Fruit fly (Drosophila melanogaster) whole organism, embryonic: Measurements from ENCODE around the gene Tbc1d22.

ENCODE experiments used
- Aef1 ChIP-seq: fragments of 200-800 bp; sonication (Bioruptor generic); IDR thresholded peaks from 3 replicates; pipeline ENCODE4 v1.3.6; 2022; ENCODE audit warnings: missing biosample characterization, missing genetic modification characterization
- BEAF-32 ChIP-seq: fragments of 200-800 bp; sonication (Bioruptor generic); optimal IDR thresholded peaks from 3 replicates; lab custom pipeline; 2017; ENCODE audit warnings: missing biosample characterization, missing genetic modification characterization, mild to moderate bottlenecking, moderate library complexity, missing genetic modification reagents
- CG10267 ChIP-seq: fragments of 200-800 bp; sonication (Bioruptor generic); optimal IDR thresholded peaks from 2 replicates; lab custom pipeline; 2018; ENCODE audit warnings: missing biosample characterization, mild to moderate bottlenecking, missing genetic modification characterization, moderate library complexity
- CG10366 ChIP-seq: fragments of 200-800 bp; sonication (Bioruptor generic); IDR thresholded peaks from 2 replicates; pipeline ENCODE4 v1.3.6; 2022; ENCODE audit warnings: missing biosample characterization, missing genetic modification characterization
- CG10979 ChIP-seq: fragments of 200-800 bp; sonication (Bioruptor generic); optimal IDR thresholded peaks from 2 replicates; lab custom pipeline; 2018; ENCODE audit warnings: missing biosample characterization, mild to moderate bottlenecking, missing genetic modification characterization, moderate library complexity
- CG11085 ChIP-seq: fragments of 200-800 bp; sonication (Bioruptor generic); IDR thresholded peaks from 2 replicates; pipeline ENCODE4 v1.3.6; 2022; ENCODE audit warnings: missing biosample characterization, missing genetic modification characterization
- CG12299 ChIP-seq: fragments of 200-800 bp; sonication (Bioruptor generic); optimal IDR thresholded peaks from 2 replicates; lab custom pipeline; 2018; ENCODE audit warnings: missing biosample characterization, mild to moderate bottlenecking, missing genetic modification characterization
- CG13424 ChIP-seq: fragments of 200-800 bp; sonication (Bioruptor generic); optimal IDR thresholded peaks from 2 replicates; lab custom pipeline; 2019; ENCODE audit warnings: missing biosample characterization, mild to moderate bottlenecking, missing genetic modification characterization, moderate library complexity
- CG14050 ChIP-seq: fragments of 200-800 bp; sonication (Bioruptor generic); IDR thresholded peaks from 3 replicates; pipeline ENCODE4 v1.3.6; 2022; ENCODE audit warnings: missing biosample characterization, missing genetic modification characterization
- CG17802 ChIP-seq: fragments of 200-800 bp; sonication (Bioruptor generic); optimal IDR thresholded peaks from 2 replicates; lab custom pipeline; 2018; ENCODE audit warnings: missing biosample characterization, mild to moderate bottlenecking, missing genetic modification characterization, moderate library complexity
- CG18599 ChIP-seq: fragments of 200-800 bp; sonication (Bioruptor generic); optimal IDR thresholded peaks from 3 replicates; lab custom pipeline; 2017; ENCODE audit warnings: missing biosample characterization, missing genetic modification characterization, mild to moderate bottlenecking, moderate library complexity, missing genetic modification reagents
- CG18764 ChIP-seq: fragments of 200-800 bp; sonication (Bioruptor generic); optimal IDR thresholded peaks from 3 replicates; lab custom pipeline; 2016; ENCODE audit warnings: missing biosample characterization, missing genetic modification characterization
- CG2116 ChIP-seq: fragments of 200-800 bp; sonication (Bioruptor generic); optimal IDR thresholded peaks from 3 replicates; lab custom pipeline; 2018; ENCODE audit warnings: missing biosample characterization, mild to moderate bottlenecking, missing genetic modification characterization
- CG2889 ChIP-seq: fragments of 200-800 bp; sonication (Bioruptor generic); IDR thresholded peaks from 3 replicates; pipeline ENCODE4 v1.3.6; 2022; ENCODE audit warnings: missing biosample characterization, missing genetic modification characterization
- CG4282 ChIP-seq: fragments of 200-800 bp; sonication (Bioruptor generic); optimal IDR thresholded peaks from 2 replicates; lab custom pipeline; 2016; ENCODE audit warnings: missing biosample characterization, missing genetic modification characterization
- CG4424 ChIP-seq: fragments of 200-800 bp; sonication (Bioruptor generic); optimal IDR thresholded peaks from 3 replicates; lab custom pipeline; 2016; ENCODE audit warnings: missing biosample characterization, missing genetic modification characterization
- CG6254 ChIP-seq: fragments of 200-800 bp; sonication (Bioruptor generic); optimal IDR thresholded peaks from 3 replicates; lab custom pipeline; 2017; ENCODE audit warnings: mild to moderate bottlenecking, missing biosample characterization, missing genetic modification reagents, missing genetic modification characterization
- CG6683 ChIP-seq: fragments of 200-800 bp; sonication (Bioruptor generic); optimal IDR thresholded peaks from 2 replicates; lab custom pipeline; 2017; ENCODE audit warnings: missing biosample characterization, mild to moderate bottlenecking, missing genetic modification characterization, missing genetic modification reagents
- CG7271 ChIP-seq: fragments of 200-800 bp; sonication (Bioruptor generic); optimal IDR thresholded peaks from 2 replicates; lab custom pipeline; 2018; ENCODE audit warnings: missing biosample characterization, mild to moderate bottlenecking, missing genetic modification characterization, moderate library complexity
- CG7372 ChIP-seq: fragments of 200-800 bp; sonication (Bioruptor generic); IDR thresholded peaks from 2 replicates; pipeline ENCODE4 v1.3.6; 2022; ENCODE audit warnings: missing biosample characterization, missing genetic modification characterization
- CG7963 ChIP-seq: fragments of 200-800 bp; sonication (Bioruptor generic); IDR thresholded peaks from 3 replicates; pipeline ENCODE4 v1.3.6; 2022; ENCODE audit warnings: missing biosample characterization, missing genetic modification characterization; ENCODE audit not compliant: partially characterized antibody
- CG8089 ChIP-seq: fragments of 200-800 bp; sonication (Bioruptor generic); optimal IDR thresholded peaks from 3 replicates; lab custom pipeline; 2016; ENCODE audit warnings: missing biosample characterization, missing genetic modification characterization
- CG9437 ChIP-seq: fragments of 200-800 bp; sonication (Bioruptor generic); optimal IDR thresholded peaks from 2 replicates; lab custom pipeline; 2018; ENCODE audit warnings: missing biosample characterization, mild to moderate bottlenecking, missing genetic modification characterization
- H2.0 ChIP-seq: fragments of 200-800 bp; sonication (Bioruptor generic); IDR thresholded peaks from 2 replicates; pipeline ENCODE4 v1.3.6; 2022; ENCODE audit warnings: missing biosample characterization, missing genetic modification characterization
- Hand ChIP-seq: fragments of 200-800 bp; sonication (Bioruptor generic); optimal IDR thresholded peaks from 2 replicates; lab custom pipeline; 2017; ENCODE audit warnings: mild to moderate bottlenecking, missing biosample characterization, missing genetic modification reagents, missing genetic modification characterization
- Hey ChIP-seq: fragments of 200-800 bp; sonication (Bioruptor generic); optimal IDR thresholded peaks from 3 replicates; lab custom pipeline; 2018; ENCODE audit warnings: missing biosample characterization, mild to moderate bottlenecking, missing genetic modification characterization
- MESR4 ChIP-seq: fragments of 200-800 bp; sonication (Bioruptor generic); optimal IDR thresholded peaks from 2 replicates; lab custom pipeline; 2018; ENCODE audit warnings: missing biosample characterization, mild to moderate bottlenecking, missing genetic modification characterization, moderate library complexity
- NC2β ChIP-seq: fragments of 200-800 bp; sonication (Bioruptor generic); optimal IDR thresholded peaks from 2 replicates; lab custom pipeline; 2016; ENCODE audit warnings: missing biosample characterization, missing genetic modification characterization
- Nf-YA ChIP-seq: fragments of 200-800 bp; sonication (Bioruptor generic); IDR thresholded peaks from 2 replicates; pipeline ENCODE4 v1.3.6; 2022; ENCODE audit warnings: missing biosample characterization, missing genetic modification characterization
- Opbp ChIP-seq: fragments of 200-800 bp; sonication (Bioruptor generic); IDR thresholded peaks from 3 replicates; pipeline ENCODE4 v1.3.6; 2022; ENCODE audit warnings: missing biosample characterization, missing genetic modification characterization; ENCODE audit not compliant: partially characterized antibody
- Six4 ChIP-seq: fragments of 200-800 bp; sonication (Bioruptor generic); optimal IDR thresholded peaks from 2 replicates; lab custom pipeline; 2016; ENCODE audit warnings: missing biosample characterization, missing genetic modification characterization
- ac ChIP-seq: fragments of 200-800 bp; sonication (Bioruptor generic); optimal IDR thresholded peaks from 3 replicates; lab custom pipeline; 2017; ENCODE audit warnings: missing biosample characterization, mild to moderate bottlenecking, missing genetic modification characterization
- az2 ChIP-seq: fragments of 200-800 bp; sonication (Bioruptor generic); optimal IDR thresholded peaks from 3 replicates; lab custom pipeline; 2016; ENCODE audit warnings: missing biosample characterization, missing genetic modification characterization
- cas ChIP-seq: fragments of 200-800 bp; sonication (Bioruptor generic); IDR thresholded peaks from 2 replicates; pipeline ENCODE4 v1.3.6; 2022; ENCODE audit warnings: missing biosample characterization, missing genetic modification characterization
- dm ChIP-seq: fragments of 200-800 bp; sonication (Bioruptor generic); optimal IDR thresholded peaks from 3 replicates; lab custom pipeline; 2016; ENCODE audit warnings: missing biosample characterization, missing genetic modification characterization
- exex ChIP-seq: fragments of 200-800 bp; sonication (Bioruptor generic); optimal IDR thresholded peaks from 4 replicates; lab custom pipeline; 2018; ENCODE audit warnings: missing biosample characterization, mild to moderate bottlenecking, missing genetic modification characterization, moderate library complexity
- gem ChIP-seq: fragments of 200-800 bp; sonication (Bioruptor generic); optimal IDR thresholded peaks from 2 replicates; lab custom pipeline; 2019; ENCODE audit warnings: missing biosample characterization, mild to moderate bottlenecking, missing genetic modification characterization, moderate library complexity
- grau ChIP-seq: fragments of 200-800 bp; optimal IDR thresholded peaks from 3 replicates; lab custom pipeline; 2019; ENCODE audit warnings: missing biosample characterization, mild to moderate bottlenecking, missing genetic modification characterization, moderate library complexity
- knrl ChIP-seq: fragments of 200-800 bp; sonication (Bioruptor generic); IDR thresholded peaks from 3 replicates; pipeline ENCODE4 v1.3.6; 2022; ENCODE audit warnings: missing biosample characterization, missing genetic modification characterization; ENCODE audit not compliant: partially characterized antibody
- lmd ChIP-seq: fragments of 200-800 bp; sonication (Bioruptor generic); IDR thresholded peaks from 2 replicates; pipeline ENCODE4 v1.3.6; 2022; ENCODE audit warnings: missing biosample characterization, missing genetic modification characterization
- otp ChIP-seq: fragments of 200-800 bp; sonication (Bioruptor generic); IDR thresholded peaks from 3 replicates; pipeline ENCODE4, ENCODE4 v1.3.6; 2022; ENCODE audit warnings: missing biosample characterization, missing genetic modification characterization
- phol ChIP-seq: fragments of 200-800 bp; sonication (Bioruptor generic); optimal IDR thresholded peaks from 3 replicates; lab custom pipeline; 2018; ENCODE audit warnings: missing biosample characterization, mild to moderate bottlenecking, missing genetic modification characterization, moderate library complexity
- prd ChIP-seq, 3 experiments: fragments of >200 bp in 2 of 3; fragments of 200-800 bp in 1 of 3; sonication (Bioruptor generic) in 1 of 3; optimal IDR thresholded peaks in 2 of 3; IDR thresholded peaks in 1 of 3; 2 replicates in 2 of 3; 3 replicates in 1 of 3; pipeline versions ENCODE4 v1.3.6 to Lab custom; 2017 to 2022; ENCODE audit warnings: missing biosample characterization in 1 of 3, missing genetic modification characterization in 1 of 3
- scrt ChIP-seq: fragments of 200-800 bp; sonication (Bioruptor generic); optimal IDR thresholded peaks from 2 replicates; lab custom pipeline; 2018; ENCODE audit warnings: missing biosample characterization, mild to moderate bottlenecking, missing genetic modification characterization, moderate library complexity
- sd ChIP-seq: fragments of 200-800 bp; sonication (Bioruptor generic); optimal IDR thresholded peaks from 3 replicates; lab custom pipeline; 2018; ENCODE audit warnings: missing biosample characterization, mild to moderate bottlenecking, missing genetic modification characterization, moderate library complexity
- sens ChIP-seq: fragments of 200-800 bp; sonication (Bioruptor generic); peaks from one replicate; lab custom pipeline; 2016; ENCODE audit warnings: missing biosample characterization, missing genetic modification characterization
- sim ChIP-seq: fragments of 200-800 bp; sonication (Bioruptor generic); IDR thresholded peaks from 2 replicates; pipeline ENCODE4 v1.3.6; 2022; ENCODE audit warnings: missing biosample characterization, missing genetic modification characterization
- so ChIP-seq: fragments of 200-800 bp; sonication (Bioruptor generic); IDR thresholded peaks from 3 replicates; pipeline ENCODE4 v1.3.6; 2022; ENCODE audit warnings: missing biosample characterization, missing genetic modification characterization
- vvl ChIP-seq: fragments of 200-800 bp; sonication (Bioruptor generic); IDR thresholded peaks from 2 replicates; pipeline ENCODE4 v1.3.6; 2022; ENCODE audit warnings: missing biosample characterization, missing genetic modification characterization
- yki ChIP-seq: fragments of >200 bp; optimal IDR thresholded peaks from 3 replicates; lab custom pipeline; 2018

Tbc1d22 gene

dm6 chr3R:21138220-21138754, 36.3 kb downstream of the Tbc1d22 start, which contains the start of gene meigo (continued):
- TF ChIP-seq Opbp (GFP tag; lab: Robert Waterston, UW) (no peak), prd (optimal IDR thresholded peaks at IDR 0.05; lab: Kevin White, UChicago) (no peak), prd (GFP tag; IDR thresholded peaks at IDR 0.05; lab: Robert Waterston, UW) (peak; percentile 72), CG6683 (GFP tag; lab: Kevin White, UChicago) (peak; percentile 9), grau (tag; lab: Kevin White, UChicago) (peak; percentile 80), CG9437 (GFP tag; lab: Kevin White, UChicago) (peak; percentile 58), CG18599 (no peak), Six4 (GFP tag; lab: Kevin White, UChicago) (peak; percentile 46), CG10979 (peak; percentile 60), CG10366 (peak; percentile 39; the same call in 1 of the 2 replicates), CG17802 (tag; lab: Kevin White, UChicago) (no peak), CG12299 (tag; lab: Kevin White, UChicago) (peak; percentile 55), NC2β (GFP tag; lab: Kevin White, UChicago) (peak; percentile 36), Hey (tag; lab: Kevin White, UChicago) (no peak), gem (peak; percentile 82), CG2116 (GFP tag; lab: Kevin White, UChicago) (peak; percentile 85), BEAF-32 (peak; percentile 59), otp (GFP tag; lab: Robert Waterston, UW) (0 out of 3 replicates have a peak, but pooled peaks have one; percentile 25), CG2889 (GFP tag; lab: Robert Waterston, UW) (no peak), CG4424 (GFP tag; lab: Kevin White, UChicago) (peak; percentile 57), az2 (peak; percentile 33), yki (no peak), CG4282 (GFP tag; lab: Kevin White, UChicago) (no peak), CG10267 (tag; lab: Kevin White, UChicago) (peak; percentile 78), Aef1 (peak; percentile 58), CG7271 (tag; lab: Kevin White, UChicago) (no peak), scrt (GFP tag; lab: Kevin White, UChicago) (no peak), knrl (GFP tag; lab: Robert Waterston, UW) (no peak), phol (tag; lab: Kevin White, UChicago) (peak; percentile 81), CG8089 (GFP tag; lab: Kevin White, UChicago) (no peak), sens (peak; percentile 95), Hand (peak; percentile 20), vvl (GFP tag; lab: Robert Waterston, UW) (peak; percentile 74), CG13424 (tag; lab: Kevin White, UChicago) (peak; percentile 76), CG6254 (GFP tag; lab: Kevin White, UChicago) (no peak), ac (no peak), dm (peak; percentile 32), Nf-YA (GFP tag; lab: Robert Waterston, UW) (no peak), sim (GFP tag; lab: Robert Waterston, UW) (no peak), MESR4 (GFP tag; lab: Kevin White, UChicago) (no peak), sd (tag; lab: Kevin White, UChicago) (peak; percentile 77), lmd (peak; percentile 76), CG7372 (GFP tag; lab: Robert Waterston, UW) (peak; percentile 60), CG11085 (GFP tag; lab: Robert Waterston, UW) (0 out of 2 replicates have a peak, but pooled peaks have one; percentile 19), H2.0 (GFP tag; lab: Robert Waterston, UW) (no peak), CG7963 (GFP tag; lab: Robert Waterston, UW) (no peak), so (GFP tag; lab: Robert Waterston, UW) (0 out of 3 replicates have a peak, but pooled peaks have one; percentile 51), CG18764 (GFP tag; lab: Kevin White, UChicago) (peak; percentile 58), cas (GFP tag; lab: Robert Waterston, UW) (0 out of 2 replicates have a peak, but pooled peaks have one; percentile 44), exex (tag; lab: Kevin White, UChicago) (no peak), CG14050 (GFP tag; lab: Robert Waterston, UW) (peak; percentile 43; the same call in 1 of the 3 replicates)
